Worm (Caenorhabditis elegans) whole organism, late embryonic: ENCODE results near the gene sago-1.

Experiments
- F13H6.1 ChIP-seq: sonication (generic microtip); optimal IDR thresholded peaks from 2 replicates; lab custom pipeline; 2016; ENCODE audit warnings: missing genetic modification characterization, missing compliant biosample characterization
- T23F11.4 ChIP-seq: fragments of 200-800 bp; sonication (Bioruptor generic); optimal IDR thresholded peaks from 2 replicates; lab custom pipeline; 2018; ENCODE audit warnings: mild to moderate bottlenecking, missing genetic modification characterization, missing compliant biosample characterization
- ceh-14 ChIP-seq: sonication (generic microtip); optimal IDR thresholded peaks from 2 replicates; lab custom pipeline; 2016; ENCODE audit warnings: missing genotype, missing genetic modification characterization, missing compliant biosample characterization
- elt-2 ChIP-seq: sonication (generic microtip); optimal IDR thresholded peaks from 2 replicates; lab custom pipeline; 2016; ENCODE audit warnings: missing genetic modification reagents, missing genetic modification characterization, missing compliant biosample characterization
- hlh-30 ChIP-seq: sonication (generic microtip); optimal IDR thresholded peaks from 2 replicates; lab custom pipeline; 2017; ENCODE audit warnings: antibody characterized with exemption, missing genetic modification characterization, missing compliant biosample characterization; ENCODE audit not compliant: insufficient read depth
- lin-11 ChIP-seq: fragments of 200-800 bp; sonication (Bioruptor generic); optimal IDR thresholded peaks from 2 replicates; lab custom pipeline; 2018; ENCODE audit warnings: mild to moderate bottlenecking, missing genetic modification characterization, missing compliant biosample characterization
- nhr-11 ChIP-seq: fragments of 150-350 bp; optimal IDR thresholded peaks from 2 replicates; lab custom pipeline; 2014; ENCODE audit warnings: missing biosample characterization, missing genetic modification characterization
- sox-4 ChIP-seq: sonication (generic microtip); optimal IDR thresholded peaks from 2 replicates; lab custom pipeline; 2017; ENCODE audit warnings: mild to moderate bottlenecking, missing genetic modification characterization, inconsistent platforms, missing compliant biosample characterization
- syd-9 ChIP-seq: sonication (generic microtip); optimal IDR thresholded peaks from 2 replicates; lab custom pipeline; 2016; ENCODE audit warnings: mild to moderate bottlenecking, missing genetic modification characterization, moderate library complexity, missing compliant biosample characterization
- unc-55 ChIP-seq: sonication (generic microtip); optimal IDR thresholded peaks from 2 replicates; lab custom pipeline; 2017; ENCODE audit warnings: missing biosample characterization, missing genetic modification reagents, missing genetic modification characterization

- TF ChIP-seq ceh-14 (no peak), T23F11.4 (GFP tag; lab: Kevin White, UChicago) (no peak), nhr-11 (tag; lab: Kevin White, UChicago) (no peak), unc-55 (no peak), sox-4 (tag; lab: Kevin White, UChicago) (no peak), F13H6.1 (tag; lab: Kevin White, UChicago) (no peak), syd-9 (tag; lab: Kevin White, UChicago) (no peak), lin-11 (tag; lab: Kevin White, UChicago) (no peak), hlh-30 (tag; lab: Kevin White, UChicago) (no peak), elt-2 (no peak)
These were observed 8.4 kb downstream of the sago-1 start for ce11 chrV:6311936-6312335.
